Worm (Caenorhabditis elegans) whole organism, mixed stage, embryonic: ENCODE results near the gene Y38H8A.1.

Source experiments
- lsy-2 ChIP-seq: fragments of 150-350 bp; optimal IDR thresholded peaks from 2 replicates; lab custom pipeline; 2014; ENCODE audit warnings: missing biosample characterization, missing genetic modification characterization
- zip-8 ChIP-seq: fragments of 150-350 bp; optimal IDR thresholded peaks from 2 replicates; lab custom pipeline; 2014; ENCODE audit warnings: missing biosample characterization, missing genetic modification characterization

- TF ChIP-seq lsy-2 (tag; lab: Kevin White, UChicago) (no peak), zip-8 (tag; lab: Kevin White, UChicago) (no peak)
Measured at ce11 chrIV:13483596-13483995, 1.0 kb downstream of the Y38H8A.1 start.
